Fruit fly (Drosophila melanogaster) whole organism, prepupa: Measurements from ENCODE around the gene Dnaaf5.

Source experiments
- CG10631 ChIP-seq: fragments of 200-800 bp; sonication (Bioruptor generic); optimal IDR thresholded peaks from 2 replicates; lab custom pipeline; 2016; ENCODE audit warnings: missing biosample characterization, missing genetic modification characterization
- CG10669 ChIP-seq: fragments of 200-800 bp; sonication (Bioruptor generic); optimal IDR thresholded peaks from 3 replicates; lab custom pipeline; 2018; ENCODE audit warnings: missing biosample characterization, mild to moderate bottlenecking, missing genetic modification characterization, moderate library complexity
- CG11294 ChIP-seq: fragments of 200-800 bp; sonication (Bioruptor generic); IDR thresholded peaks from 2 replicates; pipeline ENCODE4 v1.3.6; 2022; ENCODE audit warnings: missing biosample characterization, missing genetic modification characterization
- CG11762 ChIP-seq: fragments of 200-800 bp; sonication (Bioruptor generic); optimal IDR thresholded peaks from 3 replicates; lab custom pipeline; 2016; ENCODE audit warnings: missing biosample characterization, missing genetic modification characterization; ENCODE audit not compliant: insufficient read depth
- CG11902 ChIP-seq: fragments of 200-800 bp; sonication (Bioruptor generic); optimal IDR thresholded peaks from 3 replicates; lab custom pipeline; 2016; ENCODE audit warnings: missing biosample characterization, missing genetic modification characterization
- CG15336 ChIP-seq: fragments of 200-800 bp; sonication (Bioruptor generic); IDR thresholded peaks from 2 replicates; pipeline ENCODE4 v1.3.6; 2022; ENCODE audit warnings: missing biosample characterization, missing genetic modification characterization
- CG16779 ChIP-seq: fragments of 200-800 bp; sonication (Bioruptor generic); optimal IDR thresholded peaks from 3 replicates; lab custom pipeline; 2017; ENCODE audit warnings: missing biosample characterization, mild to moderate bottlenecking, missing genetic modification characterization
- CG3032 ChIP-seq: fragments of 200-800 bp; optimal IDR thresholded peaks from 2 replicates; lab custom pipeline; 2019; ENCODE audit warnings: missing biosample characterization, mild to moderate bottlenecking, missing genetic modification characterization, moderate library complexity
- CG32006 ChIP-seq: fragments of 200-800 bp; sonication (Bioruptor generic); optimal IDR thresholded peaks from 3 replicates; lab custom pipeline; 2017; ENCODE audit warnings: missing biosample characterization, mild to moderate bottlenecking, missing genetic modification characterization
- CG3919 ChIP-seq: fragments of 200-800 bp; sonication (Bioruptor generic); optimal IDR thresholded peaks from 3 replicates; lab custom pipeline; 2016; ENCODE audit warnings: missing biosample characterization, missing genetic modification characterization
- CG4318 ChIP-seq: fragments of 200-800 bp; sonication (Bioruptor generic); optimal IDR thresholded peaks from 3 replicates; lab custom pipeline; 2017; ENCODE audit warnings: missing biosample characterization, mild to moderate bottlenecking, missing genetic modification characterization
- CG6163 ChIP-seq: fragments of 200-800 bp; sonication (Bioruptor generic); IDR thresholded peaks from 3 replicates; pipeline ENCODE4 v1.3.6; 2022; ENCODE audit warnings: missing biosample characterization, missing genetic modification characterization
- CG6276 ChIP-seq: fragments of 200-800 bp; sonication (Bioruptor generic); optimal IDR thresholded peaks from 2 replicates; lab custom pipeline; 2017; ENCODE audit warnings: missing biosample characterization, mild to moderate bottlenecking, missing genetic modification characterization
- CG6792 ChIP-seq: fragments of 200-800 bp; sonication (Bioruptor generic); optimal IDR thresholded peaks from 3 replicates; lab custom pipeline; 2016; ENCODE audit warnings: missing biosample characterization, missing genetic modification characterization
- CG6808 ChIP-seq: fragments of 200-800 bp; sonication (Bioruptor generic); optimal IDR thresholded peaks from 3 replicates; lab custom pipeline; 2017; ENCODE audit warnings: missing biosample characterization, missing genetic modification characterization, mild to moderate bottlenecking, moderate library complexity, missing genetic modification reagents
- CG7368 ChIP-seq: fragments of 200-800 bp; sonication (Bioruptor generic); optimal IDR thresholded peaks from 3 replicates; lab custom pipeline; 2016; ENCODE audit warnings: missing biosample characterization, missing genetic modification characterization
- CG8119 ChIP-seq: fragments of 200-800 bp; sonication (Bioruptor generic); IDR thresholded peaks from 3 replicates; pipeline ENCODE4 v1.3.6; 2022; ENCODE audit warnings: missing biosample characterization, missing genetic modification characterization
- CG8632 ChIP-seq: fragments of 200-800 bp; sonication (Bioruptor generic); optimal IDR thresholded peaks from 3 replicates; lab custom pipeline; 2016; ENCODE audit warnings: missing biosample characterization, missing genetic modification characterization
- Eip75B ChIP-seq: fragments of 200-800 bp; sonication (Bioruptor generic); optimal IDR thresholded peaks from 3 replicates; lab custom pipeline; 2016; ENCODE audit warnings: missing biosample characterization, missing genetic modification characterization
- Eip78C ChIP-seq: fragments of 200-800 bp; sonication (Bioruptor generic); peaks from one replicate; lab custom pipeline; 2016; ENCODE audit warnings: missing biosample characterization, missing genetic modification characterization
- Eip93F ChIP-seq: fragments of 200-800 bp; sonication (Bioruptor generic); optimal IDR thresholded peaks from 2 replicates; lab custom pipeline; 2016; ENCODE audit warnings: missing biosample characterization, mild to moderate bottlenecking, missing genetic modification characterization
- Hr38 ChIP-seq: sonication (Bioruptor generic); optimal IDR thresholded peaks from 2 replicates; lab custom pipeline; 2016; ENCODE audit warnings: missing biosample characterization, missing genetic modification characterization
- Hr39 ChIP-seq: fragments of 200-800 bp; sonication (Bioruptor generic); optimal IDR thresholded peaks from 2 replicates; lab custom pipeline; 2016; ENCODE audit warnings: missing biosample characterization, missing genetic modification characterization
- Hr4 ChIP-seq: fragments of 200-800 bp; sonication (Bioruptor generic); optimal IDR thresholded peaks from 3 replicates; lab custom pipeline; 2016; ENCODE audit warnings: missing biosample characterization, missing genetic modification characterization
- Lpt ChIP-seq: fragments of 200-800 bp; sonication (Bioruptor generic); optimal IDR thresholded peaks from 3 replicates; lab custom pipeline; 2016; ENCODE audit warnings: missing biosample characterization, missing genetic modification characterization
- Met ChIP-seq: fragments of 200-800 bp; sonication (Bioruptor generic); optimal IDR thresholded peaks from 3 replicates; lab custom pipeline; 2016; ENCODE audit warnings: missing biosample characterization, missing genetic modification characterization
- OdsH ChIP-seq: fragments of 200-800 bp; sonication (Bioruptor generic); optimal IDR thresholded peaks from 3 replicates; lab custom pipeline; 2016; ENCODE audit warnings: missing biosample characterization, missing genetic modification characterization
- Smox ChIP-seq: fragments of 200-800 bp; sonication (Bioruptor generic); optimal IDR thresholded peaks from 3 replicates; lab custom pipeline; 2016; ENCODE audit warnings: missing biosample characterization, missing genetic modification characterization
- Sox15 ChIP-seq: fragments of 200-800 bp; sonication (Bioruptor generic); optimal IDR thresholded peaks from 3 replicates; lab custom pipeline; 2016; ENCODE audit warnings: missing biosample characterization, missing genetic modification characterization
- achi ChIP-seq: fragments of 200-800 bp; sonication (Bioruptor generic); optimal IDR thresholded peaks from 3 replicates; lab custom pipeline; 2016; ENCODE audit warnings: missing biosample characterization, missing genetic modification characterization
- acj6 ChIP-seq: fragments of 200-800 bp; sonication (Bioruptor generic); optimal IDR thresholded peaks from 3 replicates; lab custom pipeline; 2016; ENCODE audit warnings: missing biosample characterization, missing genetic modification characterization
- dac ChIP-seq: fragments of 200-800 bp; sonication (Bioruptor generic); optimal IDR thresholded peaks from 2 replicates; lab custom pipeline; 2017; ENCODE audit warnings: missing biosample characterization, mild to moderate bottlenecking, missing genetic modification characterization
- dsx ChIP-seq: fragments of 200-800 bp; optimal IDR thresholded peaks from 3 replicates; lab custom pipeline; 2019; ENCODE audit warnings: missing biosample characterization, mild to moderate bottlenecking, missing genetic modification characterization, moderate library complexity; ENCODE audit not compliant: poor library complexity, severe bottlenecking
- eg ChIP-seq: fragments of 200-800 bp; sonication (Bioruptor generic); IDR thresholded peaks from 3 replicates; pipeline ENCODE4 v1.3.6; 2022; ENCODE audit warnings: missing biosample characterization, missing genetic modification characterization
- esn ChIP-seq: fragments of 200-800 bp; sonication (Bioruptor generic); optimal IDR thresholded peaks from 2 replicates; lab custom pipeline; 2016; ENCODE audit warnings: missing biosample characterization, mild to moderate bottlenecking, missing genetic modification characterization, moderate library complexity
- fd59A ChIP-seq: fragments of 200-800 bp; sonication (Bioruptor generic); optimal IDR thresholded peaks from 2 replicates; lab custom pipeline; 2017; ENCODE audit warnings: missing biosample characterization, mild to moderate bottlenecking, missing genetic modification characterization, missing genetic modification reagents
- fd85E ChIP-seq: fragments of 200-800 bp; sonication (Bioruptor generic); optimal IDR thresholded peaks from 3 replicates; lab custom pipeline; 2016; ENCODE audit warnings: missing biosample characterization, missing genetic modification characterization
- fkh ChIP-seq: fragments of 200-800 bp; sonication (Bioruptor generic); optimal IDR thresholded peaks from 3 replicates; lab custom pipeline; 2017; ENCODE audit warnings: missing biosample characterization, mild to moderate bottlenecking, missing genetic modification characterization, moderate library complexity
- net ChIP-seq: fragments of 200-800 bp; sonication (Bioruptor generic); optimal IDR thresholded peaks from 3 replicates; lab custom pipeline; 2016; ENCODE audit warnings: missing biosample characterization, missing genetic modification characterization
- pdm3 ChIP-seq: fragments of 200-800 bp; sonication (Bioruptor generic); optimal IDR thresholded peaks from 3 replicates; lab custom pipeline; 2016; ENCODE audit warnings: missing biosample characterization, missing genetic modification characterization
- salr ChIP-seq, 2 experiments: fragments of 200-800 bp; sonication (Bioruptor generic); optimal IDR thresholded peaks; 3 replicates each; lab custom pipeline; 2016 to 2018; ENCODE audit warnings: missing biosample characterization in 2 of 2, missing genetic modification characterization in 2 of 2, mild to moderate bottlenecking in 1 of 2
- ss ChIP-seq, 2 experiments: fragments of 200-800 bp; sonication (Bioruptor generic); optimal IDR thresholded peaks; 2 replicates in 1 of 2; 3 replicates in 1 of 2; lab custom pipeline; 2017 to 2018; ENCODE audit warnings: mild to moderate bottlenecking in 2 of 2, missing biosample characterization in 2 of 2, missing genetic modification characterization in 2 of 2, moderate library complexity in 1 of 2
- topi ChIP-seq: fragments of 200-800 bp; sonication (Bioruptor generic); optimal IDR thresholded peaks from 3 replicates; lab custom pipeline; 2016; ENCODE audit warnings: missing biosample characterization, missing genetic modification characterization
- vri ChIP-seq: fragments of 200-800 bp; sonication (Bioruptor generic); optimal IDR thresholded peaks from 3 replicates; lab custom pipeline; 2016; ENCODE audit warnings: missing biosample characterization, mild to moderate bottlenecking, missing genetic modification characterization

Dnaaf5 gene

DNA sequence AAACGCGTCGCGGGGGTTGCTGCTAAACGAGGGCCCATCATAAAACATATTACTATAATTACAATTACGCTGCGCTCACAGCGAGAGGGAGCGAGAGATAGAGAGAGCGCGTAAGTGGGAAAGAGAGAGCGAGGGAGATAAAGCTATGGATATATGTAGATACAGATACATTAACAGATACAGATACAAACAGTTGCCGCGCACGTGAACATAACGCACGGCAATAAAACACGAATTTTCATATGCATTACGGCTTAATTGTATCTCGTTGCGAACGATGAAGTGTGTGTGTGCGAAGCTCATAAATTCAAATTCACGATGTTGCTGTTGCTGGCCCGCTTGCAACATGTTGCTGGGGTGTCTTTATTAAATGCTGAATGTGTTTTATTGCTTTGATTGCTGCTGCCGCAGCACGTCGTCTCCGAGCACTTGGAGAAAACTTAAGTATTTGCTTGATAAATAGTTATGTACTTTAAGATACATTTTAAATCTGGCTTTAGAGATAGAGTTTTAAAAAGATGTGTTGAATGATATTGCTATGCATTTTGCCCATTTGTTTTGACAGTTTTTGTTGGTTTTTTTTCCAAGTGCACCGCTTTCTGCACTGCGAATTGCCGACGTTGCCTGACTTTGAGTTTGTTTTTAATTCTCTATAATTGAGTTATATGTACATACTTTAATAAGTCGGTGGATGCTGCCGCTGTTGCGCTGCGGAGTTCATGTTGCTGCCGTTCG, 8.8 kb upstream of the Dnaaf5 start (continued):
- TF ChIP-seq Lpt (peak; percentile 97), CG11902 (GFP tag; lab: Kevin White, UChicago) (peak; percentile 89), CG3919 (GFP tag; lab: Kevin White, UChicago) (peak; percentile 97), ss (GFP tag; optimal IDR thresholded peaks at IDR 0.05; lab: Kevin White, UChicago) (peak; percentile 87 to 91), CG6808 (GFP tag; lab: Kevin White, UChicago) (peak; percentile 89), CG32006 (peak; percentile 98), esn (GFP tag; lab: Kevin White, UChicago) (peak; percentile 97), achi (peak; percentile 97), Hr38 (GFP tag; lab: Kevin White, UChicago) (peak; percentile 47), CG6276 (peak; percentile 94), salr (GFP tag; optimal IDR thresholded peaks at IDR 0.05; lab: Kevin White, UChicago) (peak; percentile 93 to 95), pdm3 (peak; percentile 98)

dm6 chr3R:14369481-14370198, 8.1 kb upstream of the Dnaaf5 start:
- TF ChIP-seq eg (GFP tag; lab: Robert Waterston, UW) = peak; percentile 39; the same call in 1 of the 3 replicates
- TF ChIP-seq achi = no peak
- TF ChIP-seq Eip93F (GFP tag; lab: Kevin White, UChicago) = no peak
- no peak for TF ChIP-seq CG10669 (GFP tag; lab: Kevin White, UChicago)
- no peak for TF ChIP-seq fd59A (GFP tag; lab: Kevin White, UChicago)
- TF ChIP-seq Sox15 = no peak
- no peak for TF ChIP-seq net (GFP tag; lab: Kevin White, UChicago)
- TF ChIP-seq Hr38 (GFP tag; lab: Kevin White, UChicago) = no peak
- no peak for TF ChIP-seq Hr4 (GFP tag; lab: Kevin White, UChicago)
- no peak for TF ChIP-seq esn (GFP tag; lab: Kevin White, UChicago)
- TF ChIP-seq dsx (GFP tag; lab: Kevin White, UChicago) = peak; percentile 56
- no peak for TF ChIP-seq CG6792 (GFP tag; lab: Kevin White, UChicago)
- TF ChIP-seq Met (GFP tag; lab: Kevin White, UChicago) = no peak
- no peak for TF ChIP-seq CG11294
- no peak for TF ChIP-seq CG8119
- TF ChIP-seq CG3919 (GFP tag; lab: Kevin White, UChicago) = peak; percentile 49
- TF ChIP-seq Eip78C (GFP tag; lab: Kevin White, UChicago) = peak; percentile 8
- TF ChIP-seq Hr39 = no peak
- no peak for TF ChIP-seq CG11762 (GFP tag; lab: Kevin White, UChicago)
- TF ChIP-seq fd85E (GFP tag; lab: Kevin White, UChicago) = no peak
- TF ChIP-seq acj6 (GFP tag; lab: Kevin White, UChicago) = no peak
- no peak for TF ChIP-seq Smox
- TF ChIP-seq vri (GFP tag; lab: Kevin White, UChicago) = peak; percentile 17
- peak; percentile 58; the same call in 1 of the 3 replicates for TF ChIP-seq CG6163 (GFP tag; lab: Robert Waterston, UW)
- no peak for TF ChIP-seq OdsH (GFP tag; lab: Kevin White, UChicago)
- no peak for TF ChIP-seq dac
- TF ChIP-seq CG7368 (GFP tag; lab: Kevin White, UChicago) = no peak
- TF ChIP-seq CG4318 (GFP tag; lab: Kevin White, UChicago) = no peak
- TF ChIP-seq ss (GFP tag; optimal IDR thresholded peaks at IDR 0.05; lab: Kevin White, UChicago) = peak in 1 of 2 experiments; percentile 56
- TF ChIP-seq topi (GFP tag; lab: Kevin White, UChicago) = no peak
- no peak for TF ChIP-seq Lpt
- TF ChIP-seq CG10631 = no peak
- TF ChIP-seq fkh (GFP tag; lab: Kevin White, UChicago) = peak; percentile 56
- no peak for TF ChIP-seq CG16779
- TF ChIP-seq CG15336 (GFP tag; lab: Robert Waterston, UW) = peak; percentile 9; the same call in 1 of the 2 replicates
- TF ChIP-seq CG3032 (tag; lab: Kevin White, UChicago) = no peak
- no peak for TF ChIP-seq Eip75B (GFP tag; lab: Kevin White, UChicago)
- no peak for TF ChIP-seq salr (GFP tag; optimal IDR thresholded peaks at IDR 0.05; lab: Kevin White, UChicago)
- no peak for TF ChIP-seq CG32006
- no peak for TF ChIP-seq CG8632 (GFP tag; lab: Kevin White, UChicago)
